Worm (Caenorhabditis elegans): ENCODE data around the gene asp-3.

asp-3 gene

DNA sequence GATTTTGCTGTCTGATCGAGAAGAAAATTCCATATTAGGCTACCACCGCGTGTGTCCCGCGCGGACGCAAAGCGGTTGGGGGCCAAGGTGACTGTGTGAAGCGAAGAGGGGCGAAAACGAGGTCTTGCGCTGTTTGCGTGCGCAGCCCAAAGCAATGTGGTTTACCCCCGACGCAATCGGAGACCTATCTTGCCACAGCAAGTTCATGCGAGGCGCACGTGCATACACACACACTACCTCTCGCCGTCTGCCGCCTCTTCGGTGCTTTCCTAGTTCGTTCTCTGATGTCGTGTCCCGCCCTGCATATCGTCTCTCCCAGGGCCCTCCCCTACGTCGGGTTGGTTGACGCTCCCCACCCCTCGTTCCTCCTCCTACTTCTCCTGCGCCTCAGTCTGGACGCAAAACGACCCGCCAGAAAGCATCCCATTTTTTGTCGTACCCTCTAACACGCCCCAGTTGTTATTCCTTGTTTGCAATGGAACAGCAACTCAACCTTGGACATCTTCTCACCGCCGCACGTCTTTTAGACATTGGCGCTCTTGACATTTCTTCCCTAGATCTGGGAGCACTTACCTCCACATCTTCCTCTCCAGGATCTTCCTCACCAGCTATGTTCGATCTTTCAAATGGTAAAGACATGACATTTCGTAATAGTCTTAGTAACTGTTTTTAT, 48.7 kb upstream of the asp-3 start, which contains the start of gene mdl-1:
mdl-1 (plus strand) TSS at position 341 of the 673 bp plus-strand sequence.
- TF ChIP-seq nhr-23 (tag; optimal IDR thresholded peaks at IDR 0.05): peak; percentile 95
- no peak for TF ChIP-seq nhr-76 (tag; optimal IDR thresholded peaks at IDR 0.05)
- peak; percentile 82 for TF ChIP-seq pqm-1 (tag; optimal IDR thresholded peaks at IDR 0.05)
- TF ChIP-seq nhr-12 (tag; optimal IDR thresholded peaks at IDR 0.05): no peak
- TF ChIP-seq ztf-11 (tag; optimal IDR thresholded peaks at IDR 0.05): no peak
- TF ChIP-seq elt-3 (tag; optimal IDR thresholded peaks at IDR 0.05): no peak
- peak; percentile 88 for TF ChIP-seq lsy-12 (tag; optimal IDR thresholded peaks at IDR 0.05)
- no peak for TF ChIP-seq ceh-9 (tag; optimal IDR thresholded peaks at IDR 0.05)
- peak; percentile 71 for TF ChIP-seq snpc-4 (tag; optimal IDR thresholded peaks at IDR 0.05)
- TF ChIP-seq pha-4 (tag; optimal IDR thresholded peaks at IDR 0.05): peak; percentile 94
- TF ChIP-seq lin-15B (tag; optimal IDR thresholded peaks at IDR 0.05): peak; percentile 26
- no peak for TF ChIP-seq daf-12 (tag; optimal IDR thresholded peaks at IDR 0.05)
- TF ChIP-seq nhr-237 (tag; optimal IDR thresholded peaks at IDR 0.05): no peak
- TF ChIP-seq ceh-28 (tag; optimal IDR thresholded peaks at IDR 0.05): peak; percentile 56
- TF ChIP-seq unc-39 (tag; optimal IDR thresholded peaks at IDR 0.05): no peak
- TF ChIP-seq ztf-4 (tag; optimal IDR thresholded peaks at IDR 0.05): peak; percentile 74
- TF ChIP-seq unc-62 (GFP tag; optimal IDR thresholded peaks at IDR 0.05): peak; percentile 74
- TF ChIP-seq nhr-28 (tag; optimal IDR thresholded peaks at IDR 0.05): no peak
- no peak for TF ChIP-seq fkh-2 (tag; optimal IDR thresholded peaks at IDR 0.05)
- peak; percentile 81 for TF ChIP-seq jun-1 (tag; optimal IDR thresholded peaks at IDR 0.05)
- TF ChIP-seq nhr-43 (tag; optimal IDR thresholded peaks at IDR 0.05; ENCODE audit: poor library complexity, severe bottlenecking): peak; percentile 86
- TF ChIP-seq elt-1 (tag; optimal IDR thresholded peaks at IDR 0.05): peak; percentile 81
- peak; percentile 27 for TF ChIP-seq fos-1 (tag; optimal IDR thresholded peaks at IDR 0.05)
- peak; percentile 48 for TF ChIP-seq tbx-2 (tag; optimal IDR thresholded peaks at IDR 0.05)
- peak; percentile 95 for TF ChIP-seq egl-27 (tag; optimal IDR thresholded peaks at IDR 0.05)
- TF ChIP-seq lin-39 (tag; optimal IDR thresholded peaks at IDR 0.05): peak; percentile 95
- peak; percentile 95 for TF ChIP-seq nhr-25 (tag; optimal IDR thresholded peaks at IDR 0.05)
- peak; percentile 40 for TF ChIP-seq skn-1 (tag; optimal IDR thresholded peaks at IDR 0.05)
- no peak for TF ChIP-seq nhr-67 (tag; optimal IDR thresholded peaks at IDR 0.05)
- TF ChIP-seq fkh-10 (GFP tag; optimal IDR thresholded peaks at IDR 0.05): peak; percentile 20
- TF ChIP-seq ceh-16 (tag; optimal IDR thresholded peaks at IDR 0.05): no peak
- TF ChIP-seq elt-2 (tag; optimal IDR thresholded peaks at IDR 0.05): peak; percentile 87
- peak; percentile 74 for TF ChIP-seq hmg-11 (tag; optimal IDR thresholded peaks at IDR 0.05)
- peak; percentile 96 for TF ChIP-seq nfya-1 (tag; optimal IDR thresholded peaks at IDR 0.05; ENCODE audit: insufficient read depth)
- no peak for TF ChIP-seq nhr-77 (tag; optimal IDR thresholded peaks at IDR 0.05)
- TF ChIP-seq sea-2 (GFP tag; optimal IDR thresholded peaks at IDR 0.05): peak; percentile 63
- TF ChIP-seq eor-1 (tag; optimal IDR thresholded peaks at IDR 0.05): peak in 1 of 2 experiments; percentile 68
- no peak for TF ChIP-seq ceh-82 (tag; optimal IDR thresholded peaks at IDR 0.05)
- peak; percentile 40 for TF ChIP-seq R02D3.7 (tag; optimal IDR thresholded peaks at IDR 0.05)
- TF ChIP-seq aly-2 (tag; optimal IDR thresholded peaks at IDR 0.05): no peak
- peak; percentile 67 for TF ChIP-seq nhr-11 (tag; optimal IDR thresholded peaks at IDR 0.05)
- TF ChIP-seq mdl-1 (tag; optimal IDR thresholded peaks at IDR 0.05): peak; percentile 100
- no peak for TF ChIP-seq egl-5 (tag; optimal IDR thresholded peaks at IDR 0.05)
- peak; percentile 99 for TF ChIP-seq mml-1 (tag; optimal IDR thresholded peaks at IDR 0.05)
- TF ChIP-seq zag-1 (tag; optimal IDR thresholded peaks at IDR 0.05): no peak
- no peak for TF ChIP-seq ZK546.5 (tag; optimal IDR thresholded peaks at IDR 0.05)
- TF ChIP-seq ama-1 (optimal IDR thresholded peaks at IDR 0.05): peak; percentile 95
